Fruit fly (Drosophila melanogaster) whole organism, adult: ENCODE data around the gene Unc50.

Experiments used
- CG12768 ChIP-seq: fragments of 200-800 bp; sonication (Bioruptor generic); optimal IDR thresholded peaks from 2 replicates; lab custom pipeline; 2017; ENCODE audit warnings: missing biosample characterization, missing genetic modification characterization, mild to moderate bottlenecking, moderate library complexity, missing genetic modification reagents
- CG33017 ChIP-seq: fragments of 200-800 bp; sonication (Bioruptor generic); optimal IDR thresholded peaks from 2 replicates; lab custom pipeline; 2018; ENCODE audit warnings: missing biosample characterization, mild to moderate bottlenecking, missing genetic modification characterization, moderate library complexity
- CG5204 ChIP-seq: fragments of 200-800 bp; sonication (Bioruptor generic); optimal IDR thresholded peaks from 2 replicates; lab custom pipeline; 2016; ENCODE audit warnings: missing biosample characterization, missing genetic modification characterization
- CG7101 ChIP-seq: fragments of 200-800 bp; sonication (Bioruptor generic); optimal IDR thresholded peaks from 2 replicates; lab custom pipeline; 2018; ENCODE audit warnings: missing biosample characterization, mild to moderate bottlenecking, missing genetic modification characterization, moderate library complexity
- Hr96 ChIP-seq: fragments of 200-800 bp; sonication (Bioruptor generic); optimal IDR thresholded peaks from 2 replicates; lab custom pipeline; 2016; ENCODE audit warnings: missing biosample characterization, missing genetic modification characterization
- bab1 ChIP-seq: fragments of 200-800 bp; sonication (Bioruptor generic); optimal IDR thresholded peaks from 3 replicates; lab custom pipeline; 2019; ENCODE audit warnings: missing biosample characterization, mild to moderate bottlenecking, missing genetic modification characterization, moderate library complexity
- cic ChIP-seq: fragments of 200-800 bp; sonication (Bioruptor generic); optimal IDR thresholded peaks from 2 replicates; lab custom pipeline; 2017; ENCODE audit warnings: missing biosample characterization, mild to moderate bottlenecking, missing genetic modification characterization, moderate library complexity
- cnc ChIP-seq, 2 experiments: fragments of >200 bp; optimal IDR thresholded peaks; 2 replicates each; lab custom pipeline; 2017
- kay ChIP-seq: fragments of 200-800 bp; sonication (Bioruptor generic); peaks from one replicate; lab custom pipeline; 2016; ENCODE audit warnings: missing biosample characterization, missing genetic modification characterization, borderline replicate concordance
- ovo ChIP-seq: fragments of 200-800 bp; sonication (Bioruptor generic); optimal IDR thresholded peaks from 2 replicates; lab custom pipeline; 2016; ENCODE audit warnings: missing biosample characterization, missing genetic modification characterization
- pad ChIP-seq: fragments of 200-800 bp; sonication (Bioruptor generic); optimal IDR thresholded peaks from 3 replicates; lab custom pipeline; 2017; ENCODE audit warnings: missing biosample characterization, missing genetic modification characterization, mild to moderate bottlenecking, moderate library complexity, missing genetic modification reagents
- toe ChIP-seq: fragments of 200-800 bp; sonication (Bioruptor generic); optimal IDR thresholded peaks from 2 replicates; lab custom pipeline; 2016; ENCODE audit warnings: missing biosample characterization, missing genetic modification characterization

dm6 chr3R:8645580-8646220, 30.7 kb downstream of the Unc50 start, which contains the start of gene Cyp313b1:
- TF ChIP-seq cnc (optimal IDR thresholded peaks at IDR 0.05; lab: Kevin White, UChicago) (no peak), CG7101 (no peak), Hr96 (GFP tag; lab: Kevin White, UChicago) (no peak), kay (GFP tag; lab: Kevin White, UChicago) (no peak), CG12768 (GFP tag; lab: Kevin White, UChicago) (no peak), CG5204 (GFP tag; lab: Kevin White, UChicago) (no peak), bab1 (GFP tag; lab: Kevin White, UChicago) (no peak), ovo (GFP tag; lab: Kevin White, UChicago) (no peak), pad (GFP tag; lab: Kevin White, UChicago) (no peak), toe (GFP tag; lab: Kevin White, UChicago) (no peak), CG33017 (no peak), cic (GFP tag; lab: Kevin White, UChicago) (no peak)
